Fruit fly (Drosophila melanogaster): ENCODE measurements around the gene CG15386.
A peak's percentile ranks its signal among the peaks of the same experiment; 100 is the strongest.

The CG15386 gene

DNA sequence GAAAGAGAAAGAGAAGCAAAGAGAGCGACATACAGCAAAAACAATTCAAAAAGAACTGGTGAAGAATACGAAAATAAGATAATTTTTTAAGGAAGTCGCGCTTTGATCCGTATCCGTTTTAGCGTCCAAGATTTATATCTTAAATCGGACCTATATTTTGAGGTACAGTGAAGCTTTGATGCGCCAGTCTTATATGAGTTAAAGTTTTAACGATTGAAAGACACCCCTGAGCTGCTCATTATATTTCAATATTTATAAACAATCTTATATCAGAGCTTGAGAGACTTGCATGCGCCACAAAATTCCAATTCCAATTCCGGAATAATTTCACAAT is 38.3 kb downstream of the CG15386 start (continued):
- TF ChIP-seq fd102C (GFP tag; optimal IDR thresholded peaks at IDR 0.05) (no peak), CG17568 (GFP tag; optimal IDR thresholded peaks at IDR 0.05) (no peak), chinmo (GFP tag; IDR thresholded peaks at IDR 0.05; ENCODE audit: partially characterized antibody) (no peak), mirr (GFP tag; optimal IDR thresholded peaks at IDR 0.05) (no peak), CG8089 (GFP tag; optimal IDR thresholded peaks at IDR 0.05) (no peak), sens-2 (GFP tag; IDR thresholded peaks at IDR 0.05) (no peak), MBD-R2 (GFP tag; IDR thresholded peaks at IDR 0.05) (no peak), CG7963 (GFP tag; IDR thresholded peaks at IDR 0.05; ENCODE audit: partially characterized antibody) (no peak), CG11247 (GFP tag; IDR thresholded peaks at IDR 0.05) (no peak), shn (GFP tag; optimal IDR thresholded peaks at IDR 0.05) (no peak), E2f2 (GFP tag; IDR thresholded peaks at IDR 0.05) (no peak), CG4854 (GFP tag; optimal IDR thresholded peaks at IDR 0.05) (no peak), lola (GFP tag; optimal IDR thresholded peaks at IDR 0.05) (no peak), CG6254 (GFP tag; optimal IDR thresholded peaks at IDR 0.05) (no peak), eyg (GFP tag; optimal IDR thresholded peaks at IDR 0.05) (no peak), CG33213 (GFP tag; optimal IDR thresholded peaks at IDR 0.05) (no peak), Hr51 (GFP tag; optimal IDR thresholded peaks at IDR 0.05) (no peak), CG10147 (GFP tag; optimal IDR thresholded peaks at IDR 0.05) (no peak), pan (optimal IDR thresholded peaks at IDR 0.05) (no peak), pan (GFP tag; optimal IDR thresholded peaks at IDR 0.05 in 1 of 2, IDR thresholded peaks at IDR 0.05 in 1 of 2) (no peak), sim (GFP tag; IDR thresholded peaks at IDR 0.05) (no peak), Trl (optimal IDR thresholded peaks at IDR 0.05) (peak; percentile 82 to 85), Trl (GFP tag; optimal IDR thresholded peaks at IDR 0.05) (no peak), Bgb (GFP tag; IDR thresholded peaks at IDR 0.05; ENCODE audit: partially characterized antibody) (0 out of 2 replicates have a peak, but pooled peaks have one; percentile 5), p53 (GFP tag; optimal IDR thresholded peaks at IDR 0.05) (no peak), CG5953 (GFP tag; IDR thresholded peaks at IDR 0.05) (0 out of 2 replicates have a peak, but pooled peaks have one; percentile 20), grn (GFP tag; optimal IDR thresholded peaks at IDR 0.05) (peak; percentile 50), CG13287 (GFP tag; IDR thresholded peaks at IDR 0.05; ENCODE audit: partially characterized antibody) (no peak), CG2678 (tag; optimal IDR thresholded peaks at IDR 0.05) (no peak), exex (tag; optimal IDR thresholded peaks at IDR 0.05) (no peak), Oli (tag; optimal IDR thresholded peaks at IDR 0.05) (peak; percentile 3), CG12942 (GFP tag; optimal IDR thresholded peaks at IDR 0.05) (no peak), Mes4 (GFP tag; optimal IDR thresholded peaks at IDR 0.05) (no peak), wor (GFP tag; IDR thresholded peaks at IDR 0.05) (no peak), HLHmδ (GFP tag; optimal IDR thresholded peaks at IDR 0.05) (no peak), Scr (GFP tag; IDR thresholded peaks at IDR 0.05; ENCODE audit: partially characterized antibody) (no peak), gt (GFP tag; IDR thresholded peaks at IDR 0.05) (no peak), tll (GFP tag; optimal IDR thresholded peaks at IDR 0.05) (no peak), CG9727 (GFP tag; optimal IDR thresholded peaks at IDR 0.05) (no peak), eve (GFP tag; optimal IDR thresholded peaks at IDR 0.05) (peak in 1 of 2 experiments; percentile 23), yki (optimal IDR thresholded peaks at IDR 0.05) (peak; percentile 15), hth (optimal IDR thresholded peaks at IDR 0.05) (no peak), CG14014 (GFP tag; IDR thresholded peaks at IDR 0.05) (0 out of 2 replicates have a peak, but pooled peaks have one; percentile 4), stwl (tag; optimal IDR thresholded peaks at IDR 0.05) (no peak), NFAT (GFP tag; IDR thresholded peaks at IDR 0.05) (no peak; the same call in 1 of the 2 replicates), hkb (optimal IDR thresholded peaks at IDR 0.05) (no peak), hkb (GFP tag; IDR thresholded peaks at IDR 0.05) (no peak), Kr (GFP tag; optimal IDR thresholded peaks at IDR 0.05) (no peak), bcd (GFP tag; optimal IDR thresholded peaks at IDR 0.05) (no peak), Ada2b (GFP tag; IDR thresholded peaks at IDR 0.05) (peak; percentile 21; the same call in 1 of the 2 replicates), grau (tag; optimal IDR thresholded peaks at IDR 0.05) (peak; percentile 75)

Measured in whole organism, embryonic.